Worm (Caenorhabditis elegans): ENCODE data around the gene srg-47.

ce11 chrV:14523788-14524582, 32.1 kb downstream of the srg-47 start, which contains the start of gene ril-1:
- TF ChIP-seq nhr-237 (tag; optimal IDR thresholded peaks at IDR 0.05) (no peak), rnt-1 (tag; optimal IDR thresholded peaks at IDR 0.05) (peak; percentile 35), lin-15B (tag; optimal IDR thresholded peaks at IDR 0.05) (no peak), swsn-7 (tag; optimal IDR thresholded peaks at IDR 0.05) (peak; percentile 21), unc-62 (GFP tag; optimal IDR thresholded peaks at IDR 0.05) (no peak), ces-1 (GFP tag; optimal IDR thresholded peaks at IDR 0.05) (no peak)
